Fruit fly (Drosophila melanogaster): ENCODE data around the gene CG46339.

The CG46339 gene

DNA sequence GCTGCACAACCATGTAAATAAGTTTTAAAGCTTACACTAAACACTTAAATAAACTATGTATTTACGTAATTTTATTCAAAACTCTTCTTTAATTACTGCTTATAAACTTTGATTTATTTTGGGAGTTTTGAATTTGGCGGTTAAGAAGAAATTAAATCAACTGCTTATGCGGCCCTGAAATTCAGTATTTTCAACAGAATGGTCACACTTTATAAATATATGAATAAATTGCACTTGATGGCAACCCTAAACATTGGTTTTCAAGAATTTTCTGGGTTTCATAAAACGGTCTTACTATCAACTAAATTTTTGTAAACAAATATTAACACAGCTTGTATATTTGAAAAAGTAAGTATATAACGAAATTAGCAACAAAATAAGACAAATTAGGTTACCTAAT, 29.7 kb downstream of the CG46339 start, which contains the start of gene CG14252 (continued):
- TF ChIP-seq btn (GFP tag; optimal IDR thresholded peaks at IDR 0.05) (no peak), CG17912 (GFP tag; optimal IDR thresholded peaks at IDR 0.05) (no peak), CG13287 (GFP tag; IDR thresholded peaks at IDR 0.05; ENCODE audit: partially characterized antibody) (peak; percentile 31; the same call in 1 of the 2 replicates), Spps (tag; optimal IDR thresholded peaks at IDR 0.05) (peak; percentile 22), CG7928 (GFP tag; optimal IDR thresholded peaks at IDR 0.05) (peak; percentile 97), ap (GFP tag; IDR thresholded peaks at IDR 0.05) (no peak), CG17359 (tag; optimal IDR thresholded peaks at IDR 0.05) (no peak), phol (tag; optimal IDR thresholded peaks at IDR 0.05) (peak; percentile 45), CG1647 (GFP tag; optimal IDR thresholded peaks at IDR 0.05) (no peak), so (GFP tag; IDR thresholded peaks at IDR 0.05) (no peak), MBD-R2 (GFP tag; IDR thresholded peaks at IDR 0.05) (peak; percentile 77), CG11085 (GFP tag; IDR thresholded peaks at IDR 0.05) (no peak), CG33557 (GFP tag; optimal IDR thresholded peaks at IDR 0.05) (no peak), Sox100B (GFP tag; optimal IDR thresholded peaks at IDR 0.05) (no peak), CoRest (tag; optimal IDR thresholded peaks at IDR 0.05) (peak; percentile 23), NFAT (GFP tag; IDR thresholded peaks at IDR 0.05) (no peak), CG33213 (GFP tag; optimal IDR thresholded peaks at IDR 0.05) (peak; percentile 65), row (GFP tag; IDR thresholded peaks at IDR 0.05) (peak; percentile 37; the same call in 1 of the 3 replicates), zfh1 (GFP tag; IDR thresholded peaks at IDR 0.05) (no peak), stc (GFP tag; IDR thresholded peaks at IDR 0.05) (no peak), HmgZ (tag; optimal IDR thresholded peaks at IDR 0.05) (peak; percentile 48), E2f2 (GFP tag; IDR thresholded peaks at IDR 0.05) (peak; percentile 99), Max (GFP tag; optimal IDR thresholded peaks at IDR 0.05) (peak; percentile 17), trem (tag; optimal IDR thresholded peaks at IDR 0.05) (peak; percentile 72), Bdp1 (GFP tag; optimal IDR thresholded peaks at IDR 0.05) (peak; percentile 36), Sox102F (GFP tag; optimal IDR thresholded peaks at IDR 0.05) (no peak), CG13624 (GFP tag; optimal IDR thresholded peaks at IDR 0.05) (peak; percentile 16), CG12659 (GFP tag; optimal IDR thresholded peaks at IDR 0.05) (peak; percentile 26), Nf-YC (tag; optimal IDR thresholded peaks at IDR 0.05) (no peak), CG8478 (optimal IDR thresholded peaks at IDR 0.05) (no peak), CG12391 (tag; optimal IDR thresholded peaks at IDR 0.05) (peak; percentile 41), Pdp1 (GFP tag; optimal IDR thresholded peaks at IDR 0.05) (peak in 1 of 2 experiments; percentile 71), CG14710 (tag; optimal IDR thresholded peaks at IDR 0.05) (peak; percentile 75), vvl (GFP tag; IDR thresholded peaks at IDR 0.05) (peak; percentile 89), Fer1 (GFP tag; optimal IDR thresholded peaks at IDR 0.05) (peak; percentile 43), CG16815 (GFP tag; optimal IDR thresholded peaks at IDR 0.05) (no peak), Mrtf (GFP tag; IDR thresholded peaks at IDR 0.05) (no peak), pzg (GFP tag; optimal IDR thresholded peaks at IDR 0.05) (peak; percentile 97), chinmo (GFP tag; IDR thresholded peaks at IDR 0.05; ENCODE audit: partially characterized antibody) (0 out of 4 replicates have a peak, but pooled peaks have one; percentile 23), MESR4 (GFP tag; optimal IDR thresholded peaks at IDR 0.05) (peak; percentile 33), twi (tag; optimal IDR thresholded peaks at IDR 0.05) (no peak), CG31441 (GFP tag; IDR thresholded peaks at IDR 0.05) (no peak), gsb-n (tag; optimal IDR thresholded peaks at IDR 0.05) (peak; percentile 9), gce (GFP tag; IDR thresholded peaks at IDR 0.05) (no peak), p53 (GFP tag; optimal IDR thresholded peaks at IDR 0.05) (no peak), ato (GFP tag; IDR thresholded peaks at IDR 0.05; ENCODE audit: partially characterized antibody) (no peak), stwl (tag; optimal IDR thresholded peaks at IDR 0.05) (peak; percentile 97), CG9817 (tag; optimal IDR thresholded peaks at IDR 0.05) (no peak), org-1 (GFP tag; optimal IDR thresholded peaks at IDR 0.05) (no peak), CG10462 (GFP tag; optimal IDR thresholded peaks at IDR 0.05) (no peak), toy (GFP tag; IDR thresholded peaks at IDR 0.05) (no peak), br (optimal IDR thresholded peaks at IDR 0.05) (no peak)
